Worm (Caenorhabditis elegans): ENCODE results near the gene R53.4.

- TF ChIP-seq ztf-11 (tag; optimal IDR thresholded peaks at IDR 0.05): no peak
- no peak for TF ChIP-seq nhr-23 (tag; optimal IDR thresholded peaks at IDR 0.05)
- no peak for TF ChIP-seq ama-1 (optimal IDR thresholded peaks at IDR 0.05)
- TF ChIP-seq fos-1 (tag; optimal IDR thresholded peaks at IDR 0.05): no peak
Observed at ce11 chrII:9954885-9955284, 13.0 kb downstream of the R53.4 start, which contains the start of gene egl-43.
